Fruit fly (Drosophila melanogaster) whole organism, embryonic: Measurements from ENCODE around the gene Diedel2.
A peak's percentile ranks its signal among the peaks of the same experiment; 100 is the strongest.

Experiments used
- CG10267 ChIP-seq: fragments of 200-800 bp; sonication (Bioruptor generic); optimal IDR thresholded peaks from 2 replicates; lab custom pipeline; 2018; ENCODE audit warnings: missing biosample characterization, mild to moderate bottlenecking, missing genetic modification characterization, moderate library complexity
- CG10462 ChIP-seq: fragments of 200-800 bp; sonication (Bioruptor generic); optimal IDR thresholded peaks from 2 replicates; lab custom pipeline; 2016; ENCODE audit warnings: missing biosample characterization, missing genetic modification characterization
- CG11560 ChIP-seq: fragments of 200-800 bp; sonication (Bioruptor generic); IDR thresholded peaks from 3 replicates; pipeline ENCODE4 v1.3.6; 2022; ENCODE audit warnings: missing biosample characterization, missing genetic modification characterization
- CG11723 ChIP-seq: fragments of 200-800 bp; sonication (Bioruptor generic); optimal IDR thresholded peaks from 2 replicates; lab custom pipeline; 2017; ENCODE audit warnings: missing biosample characterization, mild to moderate bottlenecking, missing genetic modification characterization
- CG12104 ChIP-seq: fragments of 200-800 bp; sonication (Bioruptor generic); optimal IDR thresholded peaks from 3 replicates; lab custom pipeline; 2016; ENCODE audit warnings: missing biosample characterization, missing genetic modification characterization
- CG12155 ChIP-seq: fragments of 200-800 bp; sonication (Bioruptor generic); optimal IDR thresholded peaks from 3 replicates; lab custom pipeline; 2016; ENCODE audit warnings: missing biosample characterization, missing genetic modification characterization
- CG13296 ChIP-seq: fragments of 200-800 bp; sonication (Bioruptor generic); optimal IDR thresholded peaks from 3 replicates; lab custom pipeline; 2018; ENCODE audit warnings: missing biosample characterization, mild to moderate bottlenecking, missing genetic modification characterization
- CG13424 ChIP-seq: fragments of 200-800 bp; sonication (Bioruptor generic); optimal IDR thresholded peaks from 2 replicates; lab custom pipeline; 2019; ENCODE audit warnings: missing biosample characterization, mild to moderate bottlenecking, missing genetic modification characterization, moderate library complexity
- CG14050 ChIP-seq: fragments of 200-800 bp; sonication (Bioruptor generic); IDR thresholded peaks from 3 replicates; pipeline ENCODE4 v1.3.6; 2022; ENCODE audit warnings: missing biosample characterization, missing genetic modification characterization
- CG15601 ChIP-seq: fragments of 200-800 bp; sonication (Bioruptor generic); optimal IDR thresholded peaks from 3 replicates; lab custom pipeline; 2019; ENCODE audit warnings: missing biosample characterization, mild to moderate bottlenecking, missing genetic modification characterization, moderate library complexity
- CG15696 ChIP-seq: fragments of 200-800 bp; sonication (Bioruptor generic); optimal IDR thresholded peaks from 2 replicates; lab custom pipeline; 2019; ENCODE audit warnings: missing biosample characterization, mild to moderate bottlenecking, missing genetic modification characterization, moderate library complexity
- CG16815 ChIP-seq: fragments of 200-800 bp; sonication (Bioruptor generic); optimal IDR thresholded peaks from 3 replicates; lab custom pipeline; 2017; ENCODE audit warnings: missing biosample characterization, mild to moderate bottlenecking, missing genetic modification characterization
- CG17568 ChIP-seq: fragments of 200-800 bp; sonication (Bioruptor generic); optimal IDR thresholded peaks from 2 replicates; lab custom pipeline; 2018; ENCODE audit warnings: missing biosample characterization, mild to moderate bottlenecking, missing genetic modification characterization, moderate library complexity
- CG17612 ChIP-seq: fragments of 200-800 bp; sonication (Bioruptor generic); IDR thresholded peaks from 2 replicates; pipeline ENCODE4 v1.3.6; 2022; ENCODE audit warnings: missing biosample characterization, missing genetic modification characterization
- CG3407 ChIP-seq: fragments of 200-800 bp; sonication (Bioruptor generic); optimal IDR thresholded peaks from 2 replicates; lab custom pipeline; 2018; ENCODE audit warnings: missing biosample characterization, mild to moderate bottlenecking, missing genetic modification characterization
- CG4854 ChIP-seq: fragments of 200-800 bp; sonication (Bioruptor generic); optimal IDR thresholded peaks from 2 replicates; lab custom pipeline; 2016; ENCODE audit warnings: missing biosample characterization, missing genetic modification characterization, inconsistent platforms
- CG6765 ChIP-seq: fragments of 200-800 bp; sonication (Bioruptor generic); optimal IDR thresholded peaks from 3 replicates; lab custom pipeline; 2017; ENCODE audit warnings: missing biosample characterization, mild to moderate bottlenecking, missing genetic modification characterization
- CG6813 ChIP-seq: fragments of 200-800 bp; sonication (Bioruptor generic); optimal IDR thresholded peaks from 2 replicates; lab custom pipeline; 2017; ENCODE audit warnings: missing biosample characterization, missing genetic modification characterization, mild to moderate bottlenecking, moderate library complexity, missing genetic modification reagents
- CG7928 ChIP-seq: fragments of 200-800 bp; sonication (Bioruptor generic); optimal IDR thresholded peaks from 2 replicates; lab custom pipeline; 2017; ENCODE audit warnings: missing biosample characterization, mild to moderate bottlenecking, missing genetic modification characterization
- Dad ChIP-seq: fragments of 200-800 bp; sonication (Bioruptor generic); optimal IDR thresholded peaks from 3 replicates; lab custom pipeline; 2016; ENCODE audit warnings: missing biosample characterization, missing genetic modification characterization
- Eip74EF ChIP-seq, 2 experiments: fragments of 200-800 bp in 1 of 2; fragments of >200 bp in 1 of 2; sonication (Bioruptor generic) in 1 of 2; optimal IDR thresholded peaks; 2 replicates each; lab custom pipeline; 2017 to 2019; ENCODE audit warnings: missing biosample characterization in 2 of 2, missing genetic modification characterization in 2 of 2, mild to moderate bottlenecking in 1 of 2, moderate library complexity in 1 of 2
- Ets65A ChIP-seq: fragments of 200-800 bp; sonication (Bioruptor generic); peaks from one replicate; lab custom pipeline; 2016; ENCODE audit warnings: missing biosample characterization, missing genetic modification characterization
- Fer2 ChIP-seq: fragments of 200-800 bp; sonication (Bioruptor generic); optimal IDR thresholded peaks from 2 replicates; lab custom pipeline; 2018; ENCODE audit warnings: missing biosample characterization, mild to moderate bottlenecking, missing genetic modification characterization, moderate library complexity
- HLH54F ChIP-seq: fragments of 200-800 bp; sonication (Bioruptor generic); optimal IDR thresholded peaks from 3 replicates; lab custom pipeline; 2016; ENCODE audit warnings: missing biosample characterization, missing genetic modification characterization
- Lpt ChIP-seq: fragments of >200 bp; optimal IDR thresholded peaks from 2 replicates; lab custom pipeline; 2018; ENCODE audit warnings: missing biosample characterization, missing genetic modification characterization
- Mes4 ChIP-seq: fragments of 200-800 bp; sonication (Bioruptor generic); optimal IDR thresholded peaks from 2 replicates; lab custom pipeline; 2016; ENCODE audit warnings: missing biosample characterization, missing genetic modification characterization
- NK7.1 ChIP-seq: fragments of 200-800 bp; sonication (Bioruptor generic); optimal IDR thresholded peaks from 3 replicates; lab custom pipeline; 2016; ENCODE audit warnings: missing biosample characterization, missing genetic modification characterization
- Ravus ChIP-seq: fragments of 200-800 bp; sonication (Bioruptor generic); IDR thresholded peaks from 2 replicates; pipeline ENCODE4 v1.3.6; 2022; ENCODE audit warnings: missing biosample characterization, missing genetic modification characterization
- Sox100B ChIP-seq: fragments of 200-800 bp; sonication (Bioruptor generic); optimal IDR thresholded peaks from 3 replicates; lab custom pipeline; 2018; ENCODE audit warnings: missing biosample characterization, mild to moderate bottlenecking, missing genetic modification characterization
- Taf1 ChIP-seq: fragments of 200-800 bp; sonication (Bioruptor generic); IDR thresholded peaks from 2 replicates; pipeline ENCODE4 v1.3.6; 2022; ENCODE audit warnings: missing biosample characterization, missing genetic modification characterization
- Vsx1 ChIP-seq: fragments of 200-800 bp; sonication (Bioruptor generic); optimal IDR thresholded peaks from 2 replicates; lab custom pipeline; 2017; ENCODE audit warnings: missing biosample characterization, mild to moderate bottlenecking, missing genetic modification characterization, missing genetic modification reagents
- bcd ChIP-seq: fragments of 200-800 bp; sonication (Bioruptor generic); optimal IDR thresholded peaks from 2 replicates; lab custom pipeline; 2017; ENCODE audit warnings: missing biosample characterization, mild to moderate bottlenecking, missing genetic modification characterization
- bsh ChIP-seq, 2 experiments: fragments of 200-800 bp; sonication (Bioruptor generic); optimal IDR thresholded peaks; 2 replicates each; lab custom pipeline; 2017 to 2018; ENCODE audit warnings: mild to moderate bottlenecking in 2 of 2, missing biosample characterization in 2 of 2, missing genetic modification characterization in 2 of 2, moderate library complexity in 1 of 2
- chinmo ChIP-seq: fragments of 200-800 bp; sonication (Bioruptor generic); IDR thresholded peaks from 4 replicates; pipeline ENCODE4 v1.3.6; 2022; ENCODE audit warnings: missing biosample characterization, missing genetic modification characterization; ENCODE audit not compliant: partially characterized antibody
- dmrt11E ChIP-seq: fragments of 200-800 bp; sonication (Bioruptor generic); optimal IDR thresholded peaks from 3 replicates; lab custom pipeline; 2018; ENCODE audit warnings: missing biosample characterization, mild to moderate bottlenecking, missing genetic modification characterization, moderate library complexity
- dysf ChIP-seq: fragments of 200-800 bp; sonication (Bioruptor generic); IDR thresholded peaks from 3 replicates; pipeline ENCODE4 v1.3.6; 2022; ENCODE audit warnings: missing biosample characterization, missing genetic modification characterization
- ewg ChIP-seq: fragments of 200-800 bp; sonication (Bioruptor generic); optimal IDR thresholded peaks from 3 replicates; lab custom pipeline; 2017; ENCODE audit warnings: mild to moderate bottlenecking, missing biosample characterization, missing genetic modification reagents, missing genetic modification characterization
- fd96Cb ChIP-seq: fragments of 200-800 bp; sonication (Bioruptor generic); optimal IDR thresholded peaks from 2 replicates; lab custom pipeline; 2018; ENCODE audit warnings: missing biosample characterization, mild to moderate bottlenecking, missing genetic modification characterization, moderate library complexity
- her ChIP-seq: fragments of 200-800 bp; sonication (Bioruptor generic); optimal IDR thresholded peaks from 2 replicates; lab custom pipeline; 2016; ENCODE audit warnings: missing biosample characterization, missing genetic modification characterization
- kni ChIP-seq: fragments of 200-800 bp; sonication (Bioruptor generic); optimal IDR thresholded peaks from 3 replicates; lab custom pipeline; 2017; ENCODE audit warnings: mild to moderate bottlenecking, missing biosample characterization, missing genetic modification reagents, missing genetic modification characterization
- lola ChIP-seq, 3 experiments: fragments of >200 bp in 2 of 3; fragments of 200-800 bp in 1 of 3; sonication (Bioruptor generic) in 1 of 3; optimal IDR thresholded peaks; 2 replicates each; lab custom pipeline; 2017 to 2019; ENCODE audit warnings: missing biosample characterization in 3 of 3, missing genetic modification characterization in 3 of 3, mild to moderate bottlenecking in 1 of 3, moderate library complexity in 1 of 3
- maf-S ChIP-seq: fragments of 200-800 bp; sonication (Bioruptor generic); optimal IDR thresholded peaks from 2 replicates; lab custom pipeline; 2016; ENCODE audit warnings: missing biosample characterization, missing genetic modification characterization
- odd ChIP-seq: fragments of 200-800 bp; sonication (Bioruptor generic); optimal IDR thresholded peaks from 2 replicates; lab custom pipeline; 2017; ENCODE audit warnings: missing biosample characterization, mild to moderate bottlenecking, missing genetic modification characterization
- phol ChIP-seq: fragments of 200-800 bp; sonication (Bioruptor generic); optimal IDR thresholded peaks from 3 replicates; lab custom pipeline; 2018; ENCODE audit warnings: missing biosample characterization, mild to moderate bottlenecking, missing genetic modification characterization, moderate library complexity
- pros ChIP-seq: fragments of 200-800 bp; sonication (Bioruptor generic); optimal IDR thresholded peaks from 3 replicates; lab custom pipeline; 2019; ENCODE audit warnings: missing biosample characterization, mild to moderate bottlenecking, missing genetic modification characterization, moderate library complexity
- psq ChIP-seq: fragments of 200-800 bp; sonication (Bioruptor generic); optimal IDR thresholded peaks from 2 replicates; lab custom pipeline; 2017; ENCODE audit warnings: missing biosample characterization, missing genetic modification characterization
- sc ChIP-seq, 3 experiments: fragments of >200 bp in 2 of 3; fragments of 200-800 bp in 1 of 3; sonication (Bioruptor generic) in 1 of 3; optimal IDR thresholded peaks; 2 replicates in 2 of 3; 3 replicates in 1 of 3; lab custom pipeline; 2017; ENCODE audit warnings: mild to moderate bottlenecking in 1 of 3, missing biosample characterization in 1 of 3, missing genetic modification characterization in 1 of 3, missing genetic modification reagents in 1 of 3
- slbo ChIP-seq: fragments of 200-800 bp; sonication (Bioruptor generic); IDR thresholded peaks from 2 replicates; pipeline ENCODE4 v1.3.6; 2022; ENCODE audit warnings: missing biosample characterization, missing genetic modification characterization
- trh ChIP-seq: fragments of 200-800 bp; sonication (Bioruptor generic); optimal IDR thresholded peaks from 2 replicates; lab custom pipeline; 2016; ENCODE audit warnings: missing biosample characterization, missing genetic modification characterization

Diedel2 gene

DNA sequence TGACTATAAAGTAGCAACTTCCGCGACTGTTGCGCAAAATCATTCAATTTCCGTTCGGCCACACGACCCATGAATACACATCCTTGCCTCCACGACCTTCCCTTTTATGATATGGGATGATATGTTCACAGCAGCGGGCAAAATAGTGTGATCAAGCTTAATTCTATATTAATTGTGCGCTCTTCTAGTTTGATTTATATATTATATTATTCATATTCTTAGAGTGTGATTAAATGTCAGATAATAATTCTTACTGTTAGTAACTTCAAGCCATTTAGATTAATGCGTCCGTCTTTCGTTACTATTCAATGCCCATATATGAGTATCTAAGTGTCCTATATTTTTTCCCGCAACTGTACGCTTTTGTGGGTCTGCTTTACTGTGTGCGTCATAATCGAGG is 26.9 kb upstream of the Diedel2 start (continued):
- TF ChIP-seq Fer2 (tag; lab: Kevin White, UChicago) (no peak), CG12104 (GFP tag; lab: Kevin White, UChicago) (no peak), slbo (GFP tag; lab: Robert Waterston, UW) (0 out of 2 replicates have a peak, but pooled peaks have one; percentile 23), CG17612 (no peak), CG16815 (GFP tag; lab: Kevin White, UChicago) (peak; percentile 36), CG11560 (no peak), CG7928 (GFP tag; lab: Kevin White, UChicago) (no peak), trh (GFP tag; lab: Kevin White, UChicago) (no peak), pros (GFP tag; lab: Kevin White, UChicago) (peak; percentile 36), bcd (peak; percentile 25), her (GFP tag; lab: Kevin White, UChicago) (no peak), bsh (GFP tag; optimal IDR thresholded peaks at IDR 0.05; lab: Kevin White, UChicago) (peak in 1 of 2 experiments; percentile 66), CG13424 (tag; lab: Kevin White, UChicago) (peak; percentile 62), Ravus (no peak), fd96Cb (tag; lab: Kevin White, UChicago) (peak; percentile 63), ewg (GFP tag; lab: Kevin White, UChicago) (peak; percentile 6), CG3407 (GFP tag; lab: Kevin White, UChicago) (no peak), Ets65A (GFP tag; lab: Kevin White, UChicago) (peak; percentile 67), odd (GFP tag; lab: Kevin White, UChicago) (peak; percentile 12), chinmo (no peak), sc (optimal IDR thresholded peaks at IDR 0.05; lab: Kevin White, UChicago) (no peak), sc (GFP tag; optimal IDR thresholded peaks at IDR 0.05; lab: Kevin White, UChicago) (peak; percentile 10), Eip74EF (GFP tag; optimal IDR thresholded peaks at IDR 0.05; lab: Kevin White, UChicago) (no peak), CG4854 (GFP tag; lab: Kevin White, UChicago) (no peak), Sox100B (GFP tag; lab: Kevin White, UChicago) (peak; percentile 50), CG6813 (GFP tag; lab: Kevin White, UChicago) (peak; percentile 40), CG14050 (no peak), CG12155 (GFP tag; lab: Kevin White, UChicago) (no peak), NK7.1 (GFP tag; lab: Kevin White, UChicago) (no peak), phol (tag; lab: Kevin White, UChicago) (peak; percentile 58), maf-S (GFP tag; lab: Kevin White, UChicago) (no peak), CG6765 (no peak), Lpt (GFP tag; lab: Kevin White, UChicago) (no peak), CG10267 (peak; percentile 60), Vsx1 (GFP tag; lab: Kevin White, UChicago) (no peak), Taf1 (GFP tag; lab: Robert Waterston, UW) (no peak), lola (GFP tag; optimal IDR thresholded peaks at IDR 0.05; lab: Kevin White, UChicago) (peak in 1 of 3 experiments; percentile 75), Dad (no peak), psq (GFP tag; lab: Kevin White, UChicago) (no peak), HLH54F (GFP tag; lab: Kevin White, UChicago) (no peak), kni (no peak), CG15696 (tag; lab: Kevin White, UChicago) (peak; percentile 56), CG11723 (GFP tag; lab: Kevin White, UChicago) (peak; percentile 6), dmrt11E (tag; lab: Kevin White, UChicago) (peak; percentile 74), Mes4 (GFP tag; lab: Kevin White, UChicago) (no peak), CG13296 (GFP tag; lab: Kevin White, UChicago) (peak; percentile 12), CG17568 (peak; percentile 21), CG15601 (peak; percentile 38), dysf (GFP tag; lab: Robert Waterston, UW) (0 out of 3 replicates have a peak, but pooled peaks have one; percentile 18), CG10462 (GFP tag; lab: Kevin White, UChicago) (no peak)
